Fruit fly (Drosophila melanogaster): ENCODE measurements around the gene CG9044.

The CG9044 gene

dm6 chr2L:5975025-5975539, 25.8 kb downstream of the CG9044 start (continued):
- TF ChIP-seq net (GFP tag; optimal IDR thresholded peaks at IDR 0.05) (no peak), Lpt (GFP tag; optimal IDR thresholded peaks at IDR 0.05) (no peak)

dm6 chr2L:5975601-5976000, 26.4 kb downstream of the CG9044 start:
- no peak for TF ChIP-seq svp (GFP tag)
- TF ChIP-seq CG11762 (GFP tag; optimal IDR thresholded peaks at IDR 0.05; ENCODE audit: insufficient read depth) = no peak
- no peak for TF ChIP-seq Eip78C (GFP tag)
- TF ChIP-seq fd59A (GFP tag; optimal IDR thresholded peaks at IDR 0.05) = no peak
- no peak for TF ChIP-seq CG8632 (GFP tag; optimal IDR thresholded peaks at IDR 0.05)
- TF ChIP-seq CG9139 (GFP tag; optimal IDR thresholded peaks at IDR 0.05) = no peak
- no peak for TF ChIP-seq ss (GFP tag; optimal IDR thresholded peaks at IDR 0.05)
- no peak for TF ChIP-seq OdsH (GFP tag; optimal IDR thresholded peaks at IDR 0.05)
- no peak for TF ChIP-seq Eip93F (GFP tag; optimal IDR thresholded peaks at IDR 0.05)
- TF ChIP-seq Hr38 (GFP tag; optimal IDR thresholded peaks at IDR 0.05) = no peak
- TF ChIP-seq CG31627 (GFP tag; optimal IDR thresholded peaks at IDR 0.05) = no peak
- TF ChIP-seq Hr4 (GFP tag; optimal IDR thresholded peaks at IDR 0.05) = no peak
- TF ChIP-seq Sox15 (GFP tag; optimal IDR thresholded peaks at IDR 0.05) = no peak
- no peak for TF ChIP-seq achi (GFP tag; optimal IDR thresholded peaks at IDR 0.05)

- no peak for TF ChIP-seq Eip93F (GFP tag; optimal IDR thresholded peaks at IDR 0.05)
- TF ChIP-seq CG6792 (GFP tag; optimal IDR thresholded peaks at IDR 0.05) = no peak
- peak; percentile 90 for TF ChIP-seq fkh (GFP tag; optimal IDR thresholded peaks at IDR 0.05)
- no peak for TF ChIP-seq CG15336 (GFP tag; IDR thresholded peaks at IDR 0.05)
- no peak for TF ChIP-seq CG16779 (tag; optimal IDR thresholded peaks at IDR 0.05)
- no peak for TF ChIP-seq CG10631 (GFP tag; optimal IDR thresholded peaks at IDR 0.05)
- no peak for TF ChIP-seq OdsH (GFP tag; optimal IDR thresholded peaks at IDR 0.05)
- TF ChIP-seq Hr38 (GFP tag; optimal IDR thresholded peaks at IDR 0.05) = no peak
- TF ChIP-seq vri (GFP tag; optimal IDR thresholded peaks at IDR 0.05) = peak; percentile 52
- TF ChIP-seq CG8119 (GFP tag; IDR thresholded peaks at IDR 0.05) = no peak
- no peak for TF ChIP-seq achi (GFP tag; optimal IDR thresholded peaks at IDR 0.05)
- TF ChIP-seq Hr4 (GFP tag; optimal IDR thresholded peaks at IDR 0.05) = no peak
- TF ChIP-seq CG4318 (GFP tag; optimal IDR thresholded peaks at IDR 0.05) = no peak
- TF ChIP-seq CG6854 (GFP tag; optimal IDR thresholded peaks at IDR 0.05) = peak; percentile 41
- peak; percentile 63 for TF ChIP-seq Eip78C (GFP tag)
- TF ChIP-seq CG11902 (GFP tag; optimal IDR thresholded peaks at IDR 0.05) = no peak
- no peak for TF ChIP-seq net (GFP tag; optimal IDR thresholded peaks at IDR 0.05)
- TF ChIP-seq CG3919 (GFP tag; optimal IDR thresholded peaks at IDR 0.05) = peak; percentile 15
- no peak for TF ChIP-seq eg (GFP tag; IDR thresholded peaks at IDR 0.05)
- peak; percentile 0 for TF ChIP-seq Sox102F (GFP tag; optimal IDR thresholded peaks at IDR 0.05)
- no peak for TF ChIP-seq CG1621 (tag; optimal IDR thresholded peaks at IDR 0.05)
- TF ChIP-seq CG6808 (GFP tag; optimal IDR thresholded peaks at IDR 0.05) = no peak
- peak; percentile 17 for TF ChIP-seq CG7368 (GFP tag; optimal IDR thresholded peaks at IDR 0.05)
- no peak for TF ChIP-seq cyc (GFP tag; optimal IDR thresholded peaks at IDR 0.05)
- TF ChIP-seq Sox14 (GFP tag; optimal IDR thresholded peaks at IDR 0.05) = peak; percentile 66
- TF ChIP-seq Lpt (GFP tag; optimal IDR thresholded peaks at IDR 0.05) = no peak
- peak; percentile 9 to 77 for TF ChIP-seq ss (GFP tag; optimal IDR thresholded peaks at IDR 0.05)
- TF ChIP-seq CG8319 (GFP tag; optimal IDR thresholded peaks at IDR 0.05) = no peak
- no peak for TF ChIP-seq Eip75B (GFP tag; optimal IDR thresholded peaks at IDR 0.05)
- no peak for TF ChIP-seq topi (GFP tag; optimal IDR thresholded peaks at IDR 0.05)
- TF ChIP-seq CG9139 (GFP tag; optimal IDR thresholded peaks at IDR 0.05) = no peak
- peak; percentile 62 for TF ChIP-seq svp (GFP tag)
- TF ChIP-seq CG11762 (GFP tag; optimal IDR thresholded peaks at IDR 0.05; ENCODE audit: insufficient read depth) = no peak
- peak; percentile 11 for TF ChIP-seq dsx (GFP tag; optimal IDR thresholded peaks at IDR 0.05; ENCODE audit: poor library complexity, severe bottlenecking)
- TF ChIP-seq Blimp-1 (GFP tag; optimal IDR thresholded peaks at IDR 0.05) = no peak
- TF ChIP-seq CG10669 (GFP tag; optimal IDR thresholded peaks at IDR 0.05) = no peak
- TF ChIP-seq fd59A (GFP tag; optimal IDR thresholded peaks at IDR 0.05) = no peak
- peak; percentile 14 for TF ChIP-seq Met (GFP tag; optimal IDR thresholded peaks at IDR 0.05)
Measured at dm6 chr2L:5977070-5977728, 27.9 kb downstream of the CG9044 start.
